Fruit fly (Drosophila melanogaster): ENCODE measurements around the gene Obp8a.

Gene Obp8a

DNA sequence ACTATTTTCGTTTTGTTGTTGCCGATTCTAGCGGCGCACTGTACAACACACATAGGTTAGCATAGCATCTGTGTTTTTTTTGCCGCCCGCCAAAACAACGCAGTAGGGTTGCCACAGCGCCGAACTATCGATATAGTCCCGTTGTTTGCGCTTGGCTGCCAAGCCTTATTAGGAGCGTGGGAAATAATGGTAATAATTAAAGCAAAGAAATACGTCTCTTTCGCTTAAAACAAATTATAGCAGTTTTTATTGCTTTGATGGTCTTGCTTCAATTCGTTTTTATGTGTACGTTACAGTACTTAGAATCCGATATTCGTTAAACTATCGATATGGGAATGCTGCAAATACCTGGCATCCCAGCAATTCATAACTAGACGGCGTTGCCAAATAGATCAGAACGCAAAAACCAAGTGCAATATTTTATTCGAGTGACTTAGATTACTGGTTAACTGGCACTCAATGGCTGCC lies 28.8 kb downstream of the Obp8a start, which contains the start of the genes mxc and Larp7 (continued):
- TF ChIP-seq tup (GFP tag; optimal IDR thresholded peaks at IDR 0.05) = peak; percentile 4
- TF ChIP-seq tap (tag; optimal IDR thresholded peaks at IDR 0.05) = no peak
- no peak for TF ChIP-seq so (GFP tag; IDR thresholded peaks at IDR 0.05)
- no peak for TF ChIP-seq CG11695 (GFP tag; IDR thresholded peaks at IDR 0.05)
- TF ChIP-seq CG32532 (GFP tag; IDR thresholded peaks at IDR 0.05) = peak; percentile 64; the same call in 1 of the 2 replicates
- peak; percentile 48 for TF ChIP-seq CG33213 (GFP tag; optimal IDR thresholded peaks at IDR 0.05)
- peak; percentile 98 for TF ChIP-seq Sin3A (optimal IDR thresholded peaks at IDR 0.05)
- TF ChIP-seq Hmx (GFP tag; optimal IDR thresholded peaks at IDR 0.05) = peak; percentile 40
- no peak for TF ChIP-seq crol (GFP tag; IDR thresholded peaks at IDR 0.05)
- no peak for TF ChIP-seq CG18011 (GFP tag; optimal IDR thresholded peaks at IDR 0.05)
- TF ChIP-seq CG18599 (GFP tag; optimal IDR thresholded peaks at IDR 0.05) = no peak
- TF ChIP-seq Xrp1 (GFP tag; IDR thresholded peaks at IDR 0.05) = no peak; the same call in 1 of the 2 replicates
- no peak for TF ChIP-seq gt (GFP tag; IDR thresholded peaks at IDR 0.05)
- 0 out of 2 replicates have a peak, but pooled peaks have one; percentile 20 for TF ChIP-seq CG11247 (GFP tag; IDR thresholded peaks at IDR 0.05)
- no peak for TF ChIP-seq ac (GFP tag; optimal IDR thresholded peaks at IDR 0.05)
- TF ChIP-seq gfzf (GFP tag; optimal IDR thresholded peaks at IDR 0.05) = peak; percentile 45
- TF ChIP-seq CG8089 (GFP tag; optimal IDR thresholded peaks at IDR 0.05) = peak; percentile 42
- peak; percentile 88 for TF ChIP-seq inv (GFP tag; IDR thresholded peaks at IDR 0.05; ENCODE audit: partially characterized antibody)
- no peak for TF ChIP-seq CG8765 (GFP tag; IDR thresholded peaks at IDR 0.05)
- peak; percentile 64 for TF ChIP-seq Rfx (GFP tag; IDR thresholded peaks at IDR 0.05)
- TF ChIP-seq ham (GFP tag; IDR thresholded peaks at IDR 0.05) = no peak
- no peak for TF ChIP-seq lab (GFP tag; optimal IDR thresholded peaks at IDR 0.05)
- TF ChIP-seq CG10147 (GFP tag; optimal IDR thresholded peaks at IDR 0.05) = no peak
- TF ChIP-seq Rx (GFP tag; IDR thresholded peaks at IDR 0.05) = no peak
- TF ChIP-seq CG3065 (GFP tag; optimal IDR thresholded peaks at IDR 0.05) = no peak
- peak; percentile 79 for TF ChIP-seq CG7786 (GFP tag; optimal IDR thresholded peaks at IDR 0.05)
- TF ChIP-seq fu2 (GFP tag; optimal IDR thresholded peaks at IDR 0.05) = peak; percentile 72
- TF ChIP-seq CG4404 (GFP tag; IDR thresholded peaks at IDR 0.05) = peak; percentile 68
- no peak for TF ChIP-seq luna (GFP tag; optimal IDR thresholded peaks at IDR 0.05)
- no peak for TF ChIP-seq Doc2 (GFP tag; IDR thresholded peaks at IDR 0.05)
- no peak for TF ChIP-seq gce (GFP tag; IDR thresholded peaks at IDR 0.05)
- TF ChIP-seq Sry-δ (GFP tag; optimal IDR thresholded peaks at IDR 0.05) = peak; percentile 82
- TF ChIP-seq D19B (GFP tag; optimal IDR thresholded peaks at IDR 0.05) = no peak
- TF ChIP-seq cad (GFP tag; optimal IDR thresholded peaks at IDR 0.05) = no peak
- TF ChIP-seq ap (GFP tag; IDR thresholded peaks at IDR 0.05) = no peak
- peak; percentile 47 for TF ChIP-seq vfl (GFP tag; optimal IDR thresholded peaks at IDR 0.05)
- TF ChIP-seq Deaf1 (tag; optimal IDR thresholded peaks at IDR 0.05) = no peak
- TF ChIP-seq CG10431 (GFP tag; optimal IDR thresholded peaks at IDR 0.05) = no peak
- no peak for TF ChIP-seq Mrtf (GFP tag; IDR thresholded peaks at IDR 0.05)
- no peak for TF ChIP-seq CG12071 (GFP tag; optimal IDR thresholded peaks at IDR 0.05)
- TF ChIP-seq CG1647 (GFP tag; optimal IDR thresholded peaks at IDR 0.05) = peak; percentile 21
- no peak for TF ChIP-seq CG15011 (GFP tag; optimal IDR thresholded peaks at IDR 0.05)
- no peak for TF ChIP-seq NFAT (GFP tag; IDR thresholded peaks at IDR 0.05)
- no peak for TF ChIP-seq CG15269 (tag; optimal IDR thresholded peaks at IDR 0.05)
- no peak for TF ChIP-seq C15 (GFP tag; IDR thresholded peaks at IDR 0.05)
- no peak for TF ChIP-seq nom (GFP tag; optimal IDR thresholded peaks at IDR 0.05)
- TF ChIP-seq gem (tag; optimal IDR thresholded peaks at IDR 0.05) = no peak
- peak; percentile 66 for TF ChIP-seq sisA (GFP tag; IDR thresholded peaks at IDR 0.05)
- no peak for TF ChIP-seq CG16779 (GFP tag; IDR thresholded peaks at IDR 0.05)
- peak; percentile 37 for TF ChIP-seq ems (GFP tag; optimal IDR thresholded peaks at IDR 0.05)
- TF ChIP-seq Antp (GFP tag; optimal IDR thresholded peaks at IDR 0.05) = peak; percentile 67
- peak; percentile 39; the same call in 1 of the 2 replicates for TF ChIP-seq wor (GFP tag; IDR thresholded peaks at IDR 0.05)
- TF ChIP-seq CG1792 (GFP tag; optimal IDR thresholded peaks at IDR 0.05) = peak; percentile 43

Measured in whole organism, embryonic.